Worm (Caenorhabditis elegans): ENCODE results near the gene mtre-1.

The mtre-1 gene

DNA sequence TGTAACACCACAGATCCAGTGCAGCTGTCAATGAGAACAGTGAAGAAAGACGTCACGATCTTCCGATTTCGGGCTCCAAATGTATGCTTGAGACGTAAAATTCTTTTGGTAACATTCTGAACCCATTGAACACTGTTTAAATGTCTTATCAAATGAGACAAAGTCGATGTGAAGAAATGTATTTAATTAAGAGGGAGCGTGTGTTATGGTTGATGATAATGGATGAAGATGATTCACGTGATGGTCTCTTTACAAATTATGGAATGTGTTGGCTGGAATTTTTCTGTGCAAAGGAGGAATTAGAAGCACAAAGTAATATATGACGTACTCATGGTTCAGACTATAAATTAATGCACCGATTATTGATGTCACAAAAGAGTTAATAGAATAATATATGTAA, 43.4 kb downstream of the mtre-1 start:
- TF ChIP-seq aha-1 (tag), result peak; percentile 97
- no peak for TF ChIP-seq nhr-111 (GFP tag; optimal IDR thresholded peaks at IDR 0.05)
- no peak for TF ChIP-seq zag-1 (tag; optimal IDR thresholded peaks at IDR 0.05)
- peak; percentile 49; the same call in 1 of the 2 replicates for TF ChIP-seq dmd-6 (GFP tag; IDR thresholded peaks at IDR 0.05)

DNA sequence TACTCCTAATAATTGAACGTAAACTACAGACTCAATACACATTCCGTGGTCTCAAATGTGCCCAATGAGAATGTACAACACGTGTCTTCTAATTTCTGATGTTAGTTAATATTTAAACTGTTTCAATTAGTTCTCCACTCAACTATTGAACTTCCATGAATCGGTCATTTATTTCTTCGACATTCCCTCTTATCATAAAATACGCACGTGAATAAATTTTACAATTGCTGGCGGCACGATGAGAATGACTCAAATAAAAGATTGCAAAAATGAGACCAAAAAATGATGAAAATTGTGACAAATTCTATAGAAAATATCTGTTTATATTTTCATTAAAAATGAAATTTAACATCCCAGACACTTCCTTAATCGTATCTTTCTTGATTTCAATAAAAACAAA, 45.6 kb downstream of the mtre-1 start:
- TF ChIP-seq hlh-30 (tag; optimal IDR thresholded peaks at IDR 0.05; ENCODE audit: insufficient read depth), result peak; percentile 19
- TF ChIP-seq unc-62 (GFP tag; optimal IDR thresholded peaks at IDR 0.05 in 1 of 2), result no peak
- TF ChIP-seq unc-62 (tag; optimal IDR thresholded peaks at IDR 0.05), result no peak
- TF ChIP-seq jun-1 (tag; optimal IDR thresholded peaks at IDR 0.05), result no peak
- no peak for TF ChIP-seq duxl-1 (tag; optimal IDR thresholded peaks at IDR 0.05; ENCODE audit: poor library complexity)
- peak; percentile 32 for TF ChIP-seq pqm-1 (tag; optimal IDR thresholded peaks at IDR 0.05)
- no peak for TF ChIP-seq lin-1 (GFP tag; IDR thresholded peaks at IDR 0.05)
- no peak for TF ChIP-seq spr-1 (tag; optimal IDR thresholded peaks at IDR 0.05)
- no peak for TF ChIP-seq lin-13 (GFP tag; optimal IDR thresholded peaks at IDR 0.05)
- TF ChIP-seq set-16 (GFP tag; IDR thresholded peaks at IDR 0.05), result no peak
- no peak for TF ChIP-seq nhr-11 (tag; optimal IDR thresholded peaks at IDR 0.05)
- no peak for TF ChIP-seq mdt-29 (GFP tag; IDR thresholded peaks at IDR 0.05)
- TF ChIP-seq nhr-28 (tag; optimal IDR thresholded peaks at IDR 0.05), result peak; percentile 50
- TF ChIP-seq zag-1 (tag; optimal IDR thresholded peaks at IDR 0.05), result no peak
- peak; percentile 35; the same call in 1 of the 2 replicates for TF ChIP-seq dmd-6 (GFP tag; IDR thresholded peaks at IDR 0.05)
- TF ChIP-seq arid-1 (GFP tag; conservative IDR thresholded peaks at IDR 0.05), result no peak
- no peak for TF ChIP-seq nhr-48 (tag; optimal IDR thresholded peaks at IDR 0.05)
- TF ChIP-seq ama-1 (optimal IDR thresholded peaks at IDR 0.05), result no peak

DNA sequence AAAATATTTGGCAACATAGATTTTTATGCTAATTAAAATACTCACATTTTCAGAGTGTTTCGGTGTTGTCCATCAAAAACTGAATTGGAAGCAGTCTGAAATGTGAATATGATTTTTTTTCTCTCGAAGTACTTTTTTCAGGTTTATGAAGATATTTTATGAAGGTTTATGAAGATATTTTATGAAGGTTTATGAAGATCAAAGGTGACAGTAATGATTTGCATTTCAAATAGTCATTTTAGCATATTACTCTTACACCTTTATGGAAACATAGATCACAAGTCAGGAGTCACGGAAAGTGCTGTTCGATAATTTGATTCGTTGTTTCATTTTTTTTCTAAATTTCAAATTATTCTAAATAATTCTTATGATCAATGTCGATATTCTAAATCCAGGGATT, 46.2 kb downstream of the mtre-1 start, which contains the start of gene pgp-11:
Gene pgp-11, minus strand, starts transcription at position 101 of the 400 bp plus-strand sequence.
- TF ChIP-seq snpc-1.2 (GFP tag; IDR thresholded peaks at IDR 0.05) (no peak), aha-1 (tag) (peak; percentile 23), nhr-111 (GFP tag; optimal IDR thresholded peaks at IDR 0.05) (no peak), dve-1 (tag; optimal IDR thresholded peaks at IDR 0.05; ENCODE audit: insufficient read depth) (no peak), tra-1 (GFP tag; IDR thresholded peaks at IDR 0.05) (no peak), lin-39 (tag; optimal IDR thresholded peaks at IDR 0.05) (no peak), daf-19 (GFP tag; conservative IDR thresholded peaks at IDR 0.05) (no peak), set-16 (GFP tag; IDR thresholded peaks at IDR 0.05) (no peak)

DNA sequence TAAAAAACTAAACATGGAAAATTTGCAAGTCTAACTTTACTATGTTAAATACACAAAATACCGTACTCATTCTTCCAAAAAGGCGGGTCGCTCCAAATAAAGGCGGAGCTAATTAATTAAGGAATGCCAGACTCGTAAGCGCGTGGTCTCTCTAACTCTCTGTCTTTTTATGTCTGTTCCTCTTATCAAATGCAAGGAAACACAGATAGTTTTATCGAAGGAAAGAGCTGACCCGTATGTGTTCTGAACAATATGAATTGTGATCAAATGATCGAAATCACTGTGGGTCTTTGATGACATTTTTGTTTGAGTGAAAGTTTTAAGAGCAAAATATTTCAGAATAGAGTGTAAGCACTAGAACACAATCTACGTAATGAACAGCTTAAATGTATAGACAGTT, 48.9 kb downstream of the mtre-1 start:
- no peak for TF ChIP-seq fkh-10 (GFP tag; optimal IDR thresholded peaks at IDR 0.05)
- no peak for TF ChIP-seq dpl-1 (GFP tag; optimal IDR thresholded peaks at IDR 0.05)
- no peak for TF ChIP-seq pha-4 (GFP tag; IDR thresholded peaks at IDR 0.05)
- TF ChIP-seq pha-4 (tag; optimal IDR thresholded peaks at IDR 0.05), result no peak
- no peak for TF ChIP-seq unc-39 (tag; optimal IDR thresholded peaks at IDR 0.05)
- TF ChIP-seq snpc-4 (tag; optimal IDR thresholded peaks at IDR 0.05), result no peak
- TF ChIP-seq hif-1 (tag; optimal IDR thresholded peaks at IDR 0.05), result no peak
- TF ChIP-seq jun-1 (tag; optimal IDR thresholded peaks at IDR 0.05), result no peak
- TF ChIP-seq fos-1 (tag; optimal IDR thresholded peaks at IDR 0.05), result no peak
- TF ChIP-seq ceh-20 (GFP tag; IDR thresholded peaks at IDR 0.05), result no peak
- TF ChIP-seq F10B5.3 (tag; optimal IDR thresholded peaks at IDR 0.05), result no peak
- TF ChIP-seq zip-11 (GFP tag; IDR thresholded peaks at IDR 0.05), result no peak
- no peak for TF ChIP-seq zip-2 (tag; optimal IDR thresholded peaks at IDR 0.05)
- TF ChIP-seq ztf-7 (tag; optimal IDR thresholded peaks at IDR 0.05), result no peak
- TF ChIP-seq egl-43 (GFP tag; IDR thresholded peaks at IDR 0.05), result no peak
- peak; percentile 88 for TF ChIP-seq dmd-6 (GFP tag; IDR thresholded peaks at IDR 0.05)
- TF ChIP-seq mdt-29 (GFP tag; IDR thresholded peaks at IDR 0.05), result no peak
- no peak for TF ChIP-seq aly-2 (tag; optimal IDR thresholded peaks at IDR 0.05)
- TF ChIP-seq mdl-1 (tag; optimal IDR thresholded peaks at IDR 0.05), result peak in 1 of 2 experiments; percentile 33
- no peak for TF ChIP-seq madf-5 (GFP tag; IDR thresholded peaks at IDR 0.05)
- TF ChIP-seq unc-130 (GFP tag; optimal IDR thresholded peaks at IDR 0.05), result no peak
- TF ChIP-seq nhr-111 (GFP tag; optimal IDR thresholded peaks at IDR 0.05), result no peak
- no peak for TF ChIP-seq skn-1 (tag; optimal IDR thresholded peaks at IDR 0.05)
- TF ChIP-seq ztf-11 (tag; optimal IDR thresholded peaks at IDR 0.05), result no peak
- TF ChIP-seq hlh-11 (tag; optimal IDR thresholded peaks at IDR 0.05), result peak; percentile 81
- no peak for TF ChIP-seq daf-16 (GFP tag; optimal IDR thresholded peaks at IDR 0.05)
- peak; percentile 43 for TF ChIP-seq daf-16 (tag; optimal IDR thresholded peaks at IDR 0.05)
- TF ChIP-seq dve-1 (tag; optimal IDR thresholded peaks at IDR 0.05; ENCODE audit: insufficient read depth), result peak; percentile 74

Measured in whole organism, L4 larva.